Fruit fly (Drosophila melanogaster) whole organism, prepupa: ENCODE data around the gene CG15754.

Source experiments
- CG10631 ChIP-seq: fragments of 200-800 bp; sonication (Bioruptor generic); optimal IDR thresholded peaks from 2 replicates; lab custom pipeline; 2016; ENCODE audit warnings: missing biosample characterization, missing genetic modification characterization
- CG11294 ChIP-seq: fragments of 200-800 bp; sonication (Bioruptor generic); IDR thresholded peaks from 2 replicates; pipeline ENCODE4 v1.3.6; 2022; ENCODE audit warnings: missing biosample characterization, missing genetic modification characterization
- CG11902 ChIP-seq: fragments of 200-800 bp; sonication (Bioruptor generic); optimal IDR thresholded peaks from 3 replicates; lab custom pipeline; 2016; ENCODE audit warnings: missing biosample characterization, missing genetic modification characterization
- CG15336 ChIP-seq: fragments of 200-800 bp; sonication (Bioruptor generic); IDR thresholded peaks from 2 replicates; pipeline ENCODE4 v1.3.6; 2022; ENCODE audit warnings: missing biosample characterization, missing genetic modification characterization
- CG31627 ChIP-seq: fragments of 200-800 bp; sonication (Bioruptor generic); optimal IDR thresholded peaks from 3 replicates; lab custom pipeline; 2016; ENCODE audit warnings: missing biosample characterization, missing genetic modification characterization
- CG32006 ChIP-seq: fragments of 200-800 bp; sonication (Bioruptor generic); optimal IDR thresholded peaks from 3 replicates; lab custom pipeline; 2017; ENCODE audit warnings: missing biosample characterization, mild to moderate bottlenecking, missing genetic modification characterization
- CG34406 ChIP-seq: fragments of 200-800 bp; sonication (Bioruptor generic); optimal IDR thresholded peaks from 3 replicates; lab custom pipeline; 2016; ENCODE audit warnings: missing biosample characterization, missing genetic modification characterization
- CG3919 ChIP-seq: fragments of 200-800 bp; sonication (Bioruptor generic); optimal IDR thresholded peaks from 3 replicates; lab custom pipeline; 2016; ENCODE audit warnings: missing biosample characterization, missing genetic modification characterization
- CG4318 ChIP-seq: fragments of 200-800 bp; sonication (Bioruptor generic); optimal IDR thresholded peaks from 3 replicates; lab custom pipeline; 2017; ENCODE audit warnings: missing biosample characterization, mild to moderate bottlenecking, missing genetic modification characterization
- CG6163 ChIP-seq: fragments of 200-800 bp; sonication (Bioruptor generic); IDR thresholded peaks from 3 replicates; pipeline ENCODE4 v1.3.6; 2022; ENCODE audit warnings: missing biosample characterization, missing genetic modification characterization
- CG6276 ChIP-seq: fragments of 200-800 bp; sonication (Bioruptor generic); optimal IDR thresholded peaks from 2 replicates; lab custom pipeline; 2017; ENCODE audit warnings: missing biosample characterization, mild to moderate bottlenecking, missing genetic modification characterization
- CG6792 ChIP-seq: fragments of 200-800 bp; sonication (Bioruptor generic); optimal IDR thresholded peaks from 3 replicates; lab custom pipeline; 2016; ENCODE audit warnings: missing biosample characterization, missing genetic modification characterization
- CG6854 ChIP-seq: fragments of 200-800 bp; sonication (Bioruptor generic); optimal IDR thresholded peaks from 2 replicates; lab custom pipeline; 2017; ENCODE audit warnings: missing biosample characterization, mild to moderate bottlenecking, missing genetic modification characterization
- CG7368 ChIP-seq: fragments of 200-800 bp; sonication (Bioruptor generic); optimal IDR thresholded peaks from 3 replicates; lab custom pipeline; 2016; ENCODE audit warnings: missing biosample characterization, missing genetic modification characterization
- CG8319 ChIP-seq: fragments of 200-800 bp; sonication (Bioruptor generic); optimal IDR thresholded peaks from 3 replicates; lab custom pipeline; 2016; ENCODE audit warnings: missing biosample characterization, missing genetic modification characterization
- CG8632 ChIP-seq: fragments of 200-800 bp; sonication (Bioruptor generic); optimal IDR thresholded peaks from 3 replicates; lab custom pipeline; 2016; ENCODE audit warnings: missing biosample characterization, missing genetic modification characterization
- Eip75B ChIP-seq: fragments of 200-800 bp; sonication (Bioruptor generic); optimal IDR thresholded peaks from 3 replicates; lab custom pipeline; 2016; ENCODE audit warnings: missing biosample characterization, missing genetic modification characterization
- Eip78C ChIP-seq: fragments of 200-800 bp; sonication (Bioruptor generic); peaks from one replicate; lab custom pipeline; 2016; ENCODE audit warnings: missing biosample characterization, missing genetic modification characterization
- Eip93F ChIP-seq: fragments of 200-800 bp; sonication (Bioruptor generic); optimal IDR thresholded peaks from 2 replicates; lab custom pipeline; 2016; ENCODE audit warnings: missing biosample characterization, mild to moderate bottlenecking, missing genetic modification characterization
- Ets21C ChIP-seq: fragments of 200-800 bp; sonication (Bioruptor generic); optimal IDR thresholded peaks from 3 replicates; lab custom pipeline; 2016; ENCODE audit warnings: missing biosample characterization, missing genetic modification characterization
- Ets96B ChIP-seq: fragments of 200-800 bp; optimal IDR thresholded peaks from 2 replicates; lab custom pipeline; 2019; ENCODE audit warnings: missing biosample characterization, mild to moderate bottlenecking, missing genetic modification characterization, moderate library complexity
- Hr38 ChIP-seq: sonication (Bioruptor generic); optimal IDR thresholded peaks from 2 replicates; lab custom pipeline; 2016; ENCODE audit warnings: missing biosample characterization, missing genetic modification characterization
- Hr39 ChIP-seq: fragments of 200-800 bp; sonication (Bioruptor generic); optimal IDR thresholded peaks from 2 replicates; lab custom pipeline; 2016; ENCODE audit warnings: missing biosample characterization, missing genetic modification characterization
- Hr4 ChIP-seq: fragments of 200-800 bp; sonication (Bioruptor generic); optimal IDR thresholded peaks from 3 replicates; lab custom pipeline; 2016; ENCODE audit warnings: missing biosample characterization, missing genetic modification characterization
- Met ChIP-seq: fragments of 200-800 bp; sonication (Bioruptor generic); optimal IDR thresholded peaks from 3 replicates; lab custom pipeline; 2016; ENCODE audit warnings: missing biosample characterization, missing genetic modification characterization
- OdsH ChIP-seq: fragments of 200-800 bp; sonication (Bioruptor generic); optimal IDR thresholded peaks from 3 replicates; lab custom pipeline; 2016; ENCODE audit warnings: missing biosample characterization, missing genetic modification characterization
- Smox ChIP-seq: fragments of 200-800 bp; sonication (Bioruptor generic); optimal IDR thresholded peaks from 3 replicates; lab custom pipeline; 2016; ENCODE audit warnings: missing biosample characterization, missing genetic modification characterization
- Sox102F ChIP-seq: fragments of 200-800 bp; sonication (Bioruptor generic); optimal IDR thresholded peaks from 2 replicates; lab custom pipeline; 2016; ENCODE audit warnings: missing biosample characterization, mild to moderate bottlenecking, missing genetic modification characterization
- Sox14 ChIP-seq: fragments of 200-800 bp; sonication (Bioruptor generic); optimal IDR thresholded peaks from 3 replicates; lab custom pipeline; 2016; ENCODE audit warnings: missing biosample characterization, missing genetic modification characterization
- Sox15 ChIP-seq: fragments of 200-800 bp; sonication (Bioruptor generic); optimal IDR thresholded peaks from 3 replicates; lab custom pipeline; 2016; ENCODE audit warnings: missing biosample characterization, missing genetic modification characterization
- achi ChIP-seq: fragments of 200-800 bp; sonication (Bioruptor generic); optimal IDR thresholded peaks from 3 replicates; lab custom pipeline; 2016; ENCODE audit warnings: missing biosample characterization, missing genetic modification characterization
- acj6 ChIP-seq: fragments of 200-800 bp; sonication (Bioruptor generic); optimal IDR thresholded peaks from 3 replicates; lab custom pipeline; 2016; ENCODE audit warnings: missing biosample characterization, missing genetic modification characterization
- cyc ChIP-seq: fragments of 200-800 bp; sonication (Bioruptor generic); optimal IDR thresholded peaks from 3 replicates; lab custom pipeline; 2016; ENCODE audit warnings: missing biosample characterization, missing genetic modification characterization
- eg ChIP-seq: fragments of 200-800 bp; sonication (Bioruptor generic); IDR thresholded peaks from 3 replicates; pipeline ENCODE4 v1.3.6; 2022; ENCODE audit warnings: missing biosample characterization, missing genetic modification characterization
- esn ChIP-seq: fragments of 200-800 bp; sonication (Bioruptor generic); optimal IDR thresholded peaks from 2 replicates; lab custom pipeline; 2016; ENCODE audit warnings: missing biosample characterization, mild to moderate bottlenecking, missing genetic modification characterization, moderate library complexity
- fd59A ChIP-seq: fragments of 200-800 bp; sonication (Bioruptor generic); optimal IDR thresholded peaks from 2 replicates; lab custom pipeline; 2017; ENCODE audit warnings: missing biosample characterization, mild to moderate bottlenecking, missing genetic modification characterization, missing genetic modification reagents
- fd85E ChIP-seq: fragments of 200-800 bp; sonication (Bioruptor generic); optimal IDR thresholded peaks from 3 replicates; lab custom pipeline; 2016; ENCODE audit warnings: missing biosample characterization, missing genetic modification characterization
- lz ChIP-seq: fragments of 200-800 bp; sonication (Bioruptor generic); optimal IDR thresholded peaks from 3 replicates; lab custom pipeline; 2016; ENCODE audit warnings: missing biosample characterization, missing genetic modification characterization
- net ChIP-seq: fragments of 200-800 bp; sonication (Bioruptor generic); optimal IDR thresholded peaks from 3 replicates; lab custom pipeline; 2016; ENCODE audit warnings: missing biosample characterization, missing genetic modification characterization
- pdm3 ChIP-seq: fragments of 200-800 bp; sonication (Bioruptor generic); optimal IDR thresholded peaks from 3 replicates; lab custom pipeline; 2016; ENCODE audit warnings: missing biosample characterization, missing genetic modification characterization
- spab ChIP-seq: fragments of 200-800 bp; sonication (Bioruptor generic); optimal IDR thresholded peaks from 2 replicates; lab custom pipeline; 2017; ENCODE audit warnings: missing biosample characterization, mild to moderate bottlenecking, missing genetic modification characterization, missing genetic modification reagents
- ss ChIP-seq, 2 experiments: fragments of 200-800 bp; sonication (Bioruptor generic); optimal IDR thresholded peaks; 2 replicates in 1 of 2; 3 replicates in 1 of 2; lab custom pipeline; 2017 to 2018; ENCODE audit warnings: mild to moderate bottlenecking in 2 of 2, missing biosample characterization in 2 of 2, missing genetic modification characterization in 2 of 2, moderate library complexity in 1 of 2
- svp ChIP-seq: fragments of 200-800 bp; sonication (Bioruptor generic); peaks from one replicate; lab custom pipeline; 2016; ENCODE audit warnings: missing biosample characterization, missing genetic modification characterization
- topi ChIP-seq: fragments of 200-800 bp; sonication (Bioruptor generic); optimal IDR thresholded peaks from 3 replicates; lab custom pipeline; 2016; ENCODE audit warnings: missing biosample characterization, missing genetic modification characterization
- vri ChIP-seq: fragments of 200-800 bp; sonication (Bioruptor generic); optimal IDR thresholded peaks from 3 replicates; lab custom pipeline; 2016; ENCODE audit warnings: missing biosample characterization, mild to moderate bottlenecking, missing genetic modification characterization

CG15754 gene

DNA sequence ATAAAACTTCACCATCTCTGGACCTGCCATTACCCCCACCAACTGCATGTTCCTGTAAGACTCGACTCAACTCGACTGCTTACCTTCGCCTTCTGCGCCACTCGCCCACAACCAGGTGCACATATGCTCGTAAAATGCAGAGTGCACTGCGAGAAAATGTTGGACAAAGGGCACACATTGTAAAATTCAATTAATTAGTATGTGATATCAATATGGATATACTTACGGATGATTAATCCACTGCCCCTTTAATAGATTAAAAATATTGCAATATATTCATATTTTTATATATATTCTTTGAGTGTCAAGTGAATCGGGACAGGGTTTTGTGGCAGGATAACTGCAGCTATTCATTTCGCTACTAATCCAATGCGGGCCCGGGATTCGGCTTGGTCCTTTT, 9.0 kb downstream of the CG15754 start (continued):
- peak; percentile 25 for TF ChIP-seq Ets96B (tag; lab: Kevin White, UChicago)
- TF ChIP-seq Sox15 (GFP tag; lab: Kevin White, UChicago): no peak
- no peak for TF ChIP-seq fd85E
- peak; percentile 1 for TF ChIP-seq lz (GFP tag; lab: Kevin White, UChicago)
- no peak for TF ChIP-seq spab
- TF ChIP-seq ss (GFP tag; optimal IDR thresholded peaks at IDR 0.05; lab: Kevin White, UChicago): peak in 1 of 2 experiments; percentile 6
- TF ChIP-seq eg (GFP tag; lab: Robert Waterston, UW): no peak
- no peak for TF ChIP-seq fd59A (GFP tag; lab: Kevin White, UChicago)
- TF ChIP-seq CG11902 (GFP tag; lab: Kevin White, UChicago): no peak
- TF ChIP-seq Eip75B (GFP tag; lab: Kevin White, UChicago): no peak
- no peak for TF ChIP-seq CG4318 (GFP tag; lab: Kevin White, UChicago)
- TF ChIP-seq CG6163: peak; percentile 65; the same call in 2 of the 3 replicates
- peak; percentile 24 for TF ChIP-seq svp (GFP tag; lab: Kevin White, UChicago)
- TF ChIP-seq CG10631: peak; percentile 5
- TF ChIP-seq CG32006 (GFP tag; lab: Kevin White, UChicago): peak; percentile 6
- TF ChIP-seq CG11294: no peak
- no peak for TF ChIP-seq CG6276 (GFP tag; lab: Kevin White, UChicago)
- peak; percentile 2 for TF ChIP-seq CG31627 (GFP tag; lab: Kevin White, UChicago)
- TF ChIP-seq OdsH: peak; percentile 2
- TF ChIP-seq net: no peak
- peak; percentile 8 for TF ChIP-seq CG6792 (GFP tag; lab: Kevin White, UChicago)
- no peak for TF ChIP-seq CG15336 (GFP tag; lab: Robert Waterston, UW)
- peak; percentile 16 for TF ChIP-seq acj6 (GFP tag; lab: Kevin White, UChicago)
- no peak for TF ChIP-seq Sox14 (GFP tag; lab: Kevin White, UChicago)
- TF ChIP-seq esn (GFP tag; lab: Kevin White, UChicago): peak; percentile 37

DNA sequence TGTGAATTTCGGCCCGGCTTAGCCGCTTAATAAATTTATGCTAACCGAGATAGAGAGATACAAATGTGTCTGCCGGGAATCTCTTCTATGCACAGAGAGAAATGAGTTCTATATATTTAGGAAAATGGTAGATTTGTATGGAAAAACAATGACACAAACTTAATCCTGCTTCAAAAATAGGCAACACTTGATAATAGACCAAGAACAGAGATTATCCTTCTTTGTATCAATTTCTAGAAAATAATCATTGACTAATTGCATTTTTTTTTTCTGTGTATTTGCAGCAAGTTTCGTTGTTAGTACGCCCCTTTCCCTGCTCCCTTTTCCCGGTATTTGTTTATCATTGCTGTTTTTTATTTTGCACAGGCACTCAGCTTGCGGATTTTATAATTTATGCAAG, 11.6 kb downstream of the CG15754 start:
- TF ChIP-seq cyc (GFP tag; lab: Kevin White, UChicago) (peak; percentile 42), CG3919 (GFP tag; lab: Kevin White, UChicago) (peak; percentile 17), pdm3 (GFP tag; lab: Kevin White, UChicago) (peak; percentile 18), CG10631 (peak; percentile 25), Eip75B (GFP tag; lab: Kevin White, UChicago) (peak; percentile 22), CG8319 (GFP tag; lab: Kevin White, UChicago) (no peak), CG34406 (GFP tag; lab: Kevin White, UChicago) (peak; percentile 10), esn (GFP tag; lab: Kevin White, UChicago) (peak; percentile 56), vri (GFP tag; lab: Kevin White, UChicago) (peak; percentile 39), Hr39 (peak; percentile 57), CG6854 (GFP tag; lab: Kevin White, UChicago) (no peak), Hr38 (GFP tag; lab: Kevin White, UChicago) (no peak), Hr4 (GFP tag; lab: Kevin White, UChicago) (no peak), Ets96B (tag; lab: Kevin White, UChicago) (no peak), Met (GFP tag; lab: Kevin White, UChicago) (peak; percentile 67), CG7368 (no peak), lz (GFP tag; lab: Kevin White, UChicago) (peak; percentile 36), CG4318 (GFP tag; lab: Kevin White, UChicago) (no peak), Sox102F (GFP tag; lab: Kevin White, UChicago) (peak; percentile 6), Sox14 (GFP tag; lab: Kevin White, UChicago) (no peak), Eip78C (GFP tag; lab: Kevin White, UChicago) (peak; percentile 77), CG8632 (GFP tag; lab: Kevin White, UChicago) (peak; percentile 20), svp (GFP tag; lab: Kevin White, UChicago) (peak; percentile 66), Smox (GFP tag; lab: Kevin White, UChicago) (peak; percentile 37), CG6163 (no peak), net (no peak), Ets21C (GFP tag; lab: Kevin White, UChicago) (peak; percentile 31), CG31627 (GFP tag; lab: Kevin White, UChicago) (peak; percentile 57), acj6 (GFP tag; lab: Kevin White, UChicago) (peak; percentile 45), OdsH (peak; percentile 25), achi (GFP tag; lab: Kevin White, UChicago) (peak; percentile 0), topi (peak; percentile 58), Eip93F (GFP tag; lab: Kevin White, UChicago) (no peak)
